Worm (Caenorhabditis elegans) whole organism, midembryonic: ENCODE data around the gene fbxb-1.

Source experiments
- cog-1 ChIP-seq: sonication (generic microtip); optimal IDR thresholded peaks from 2 replicates; lab custom pipeline; 2016; ENCODE audit warnings: missing genetic modification characterization, missing compliant biosample characterization
- flt-1 ChIP-seq: fragments of 200-800 bp; sonication (Bioruptor generic); IDR thresholded peaks from 2 replicates; pipeline ENCODE4 v1.3.6; 2022; ENCODE audit warnings: missing genetic modification characterization, missing compliant biosample characterization
- klf-2 ChIP-seq: fragments of 200-800 bp; sonication (Bioruptor generic); conservative IDR thresholded peaks from 2 replicates; pipeline ENCODE4 v1.3.6; 2022; ENCODE audit warnings: missing genetic modification reagents, missing genetic modification characterization, missing compliant biosample characterization
- med-1 ChIP-seq: sonication (generic microtip); optimal IDR thresholded peaks from 2 replicates; lab custom pipeline; 2017; ENCODE audit warnings: missing genetic modification characterization, mild to moderate bottlenecking, missing compliant biosample characterization, antibody characterized with exemption, missing genetic modification reagents; ENCODE audit not compliant: insufficient read depth
- ref-1 ChIP-seq: fragments of 200-800 bp; sonication (Bioruptor generic); conservative IDR thresholded peaks from 2 replicates; pipeline ENCODE4 v1.3.6; 2022; ENCODE audit warnings: missing genetic modification reagents, missing genetic modification characterization, missing compliant biosample characterization
- tab-1 ChIP-seq: fragments of 200-800 bp; sonication (Bioruptor generic); IDR thresholded peaks from 2 replicates; pipeline ENCODE4 v1.3.6; 2022; ENCODE audit warnings: missing genetic modification characterization, missing compliant biosample characterization
- ztf-23 ChIP-seq: fragments of 200-800 bp; sonication (Bioruptor generic); IDR thresholded peaks from 2 replicates; pipeline ENCODE4 v1.3.6; 2022; ENCODE audit warnings: missing genetic modification reagents, missing genetic modification characterization, missing compliant biosample characterization
- ztf-29 ChIP-seq: fragments of 200-800 bp; sonication (Bioruptor generic); IDR thresholded peaks from 2 replicates; pipeline ENCODE4 v1.3.6; 2022; ENCODE audit warnings: missing genetic modification reagents, missing genetic modification characterization, missing compliant biosample characterization

DNA sequence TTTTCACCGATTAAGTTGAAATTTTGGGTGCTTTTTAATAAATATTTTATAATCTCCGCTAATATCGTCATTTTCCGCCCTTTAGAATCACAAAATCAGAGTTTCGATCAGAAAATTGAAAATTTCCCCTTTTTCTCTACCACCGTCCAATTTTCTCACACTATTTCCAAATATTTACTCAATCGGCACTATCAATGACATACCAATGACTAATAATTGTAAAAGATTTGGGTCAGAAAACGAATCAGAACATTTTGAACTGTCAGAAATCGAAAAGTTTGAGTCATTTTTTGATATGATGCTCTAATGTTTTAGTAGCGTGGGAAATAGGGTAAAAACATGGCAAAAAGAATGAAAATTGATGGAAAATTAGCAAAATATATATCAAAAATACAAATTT lies 23.1 kb upstream of the fbxb-1 start, which contains the start of gene srr-2:
- no peak for TF ChIP-seq med-1 (GFP tag; lab: Kevin White, UChicago)
- TF ChIP-seq cog-1 (tag; lab: Kevin White, UChicago), result no peak
- TF ChIP-seq tab-1 (GFP tag; lab: Robert Waterston, UW), result no peak
- TF ChIP-seq flt-1 (GFP tag; lab: Robert Waterston, UW), result no peak
- no peak for TF ChIP-seq ztf-23 (GFP tag; lab: Robert Waterston, UW)
- TF ChIP-seq ztf-29, result no peak
- TF ChIP-seq ref-1, result no peak
- no peak for TF ChIP-seq klf-2 (GFP tag; lab: Robert Waterston, UW)
